Worm (Caenorhabditis elegans) whole organism, young adult: ENCODE results near the gene abts-4.

Experiments used
- B0336.3 ChIP-seq: fragments of 200-800 bp; sonication (Bioruptor generic); IDR thresholded peaks from 2 replicates; pipeline ENCODE4 v1.3.6; 2022; ENCODE audit warnings: missing genetic modification characterization, missing compliant biosample characterization
- C17E4.6 ChIP-seq: fragments of 200-800 bp; sonication (Bioruptor generic); IDR thresholded peaks from 2 replicates; pipeline ENCODE4 v1.3.6; 2022; ENCODE audit warnings: missing genetic modification reagents, missing genetic modification characterization, missing compliant biosample characterization
- F10E7.11 ChIP-seq: sonication (generic microtip); optimal IDR thresholded peaks from 2 replicates; lab custom pipeline; 2017; ENCODE audit warnings: mild to moderate bottlenecking, missing genetic modification characterization, moderate library complexity, missing compliant biosample characterization
- F22D6.2 ChIP-seq: sonication (generic microtip); optimal IDR thresholded peaks from 2 replicates; lab custom pipeline; 2016; ENCODE audit warnings: mild to moderate bottlenecking, missing genetic modification characterization, missing compliant biosample characterization
- F57A8.1 ChIP-seq: fragments of 200-800 bp; sonication (Bioruptor generic); optimal IDR thresholded peaks from 2 replicates; lab custom pipeline; 2018; ENCODE audit warnings: mild to moderate bottlenecking, missing genetic modification characterization, moderate library complexity, missing compliant biosample characterization
- T07F8.4 ChIP-seq: sonication (generic microtip); optimal IDR thresholded peaks from 2 replicates; lab custom pipeline; 2016; ENCODE audit warnings: mild to moderate bottlenecking, missing genetic modification characterization, moderate library complexity, missing compliant biosample characterization
- Y53F4B.3 ChIP-seq: fragments of 200-800 bp; sonication (Bioruptor generic); IDR thresholded peaks from 2 replicates; pipeline ENCODE4 v1.3.6; 2022; ENCODE audit warnings: missing genetic modification reagents, missing genetic modification characterization, missing compliant biosample characterization
- Y79H2A.3 ChIP-seq: fragments of 200-800 bp; sonication (Bioruptor generic); conservative IDR thresholded peaks from 2 replicates; pipeline ENCODE4 v1.3.6; 2022; ENCODE audit warnings: missing genetic modification reagents, missing genetic modification characterization, missing compliant biosample characterization
- ZK185.1 ChIP-seq: sonication (generic microtip); optimal IDR thresholded peaks from 2 replicates; lab custom pipeline; 2016; ENCODE audit warnings: mild to moderate bottlenecking, missing genetic modification characterization, missing compliant biosample characterization; ENCODE audit not compliant: poor library complexity, severe bottlenecking
- akir-1 ChIP-seq: fragments of 200-800 bp; sonication (Bioruptor generic); optimal IDR thresholded peaks from 2 replicates; lab custom pipeline; 2018; ENCODE audit warnings: mild to moderate bottlenecking, missing genetic modification characterization, moderate library complexity, missing compliant biosample characterization
- ama-1 ChIP-seq, 3 experiments: fragments of 150-350 bp in 1 of 3; sonication (generic microtip) in 2 of 3; optimal IDR thresholded peaks; 2 replicates each; lab custom pipeline; 2014 to 2018; ENCODE audit warnings: missing biosample characterization in 2 of 3, missing genetic modification characterization in 2 of 3, missing genetic modification reagents in 2 of 3
- aptf-3 ChIP-seq: fragments of 200-800 bp; sonication (Bioruptor generic); IDR thresholded peaks from 2 replicates; pipeline ENCODE4 v1.3.6; 2022; ENCODE audit warnings: missing genetic modification characterization, missing compliant biosample characterization
- atf-7 ChIP-seq: sonication (generic microtip); optimal IDR thresholded peaks from 2 replicates; lab custom pipeline; 2017; ENCODE audit warnings: mild to moderate bottlenecking, missing genetic modification characterization, missing compliant biosample characterization
- athp-1 ChIP-seq: sonication (generic microtip); optimal IDR thresholded peaks from 2 replicates; lab custom pipeline; 2017; ENCODE audit warnings: mild to moderate bottlenecking, missing genetic modification characterization, missing compliant biosample characterization
- ccch-3 ChIP-seq: fragments of 200-800 bp; sonication (Bioruptor generic); optimal IDR thresholded peaks from 2 replicates; lab custom pipeline; 2018; ENCODE audit warnings: mild to moderate bottlenecking, missing genetic modification characterization, missing compliant biosample characterization
- cebp-1 ChIP-seq, 2 experiments: fragments of 200-800 bp in 1 of 2; sonication (Bioruptor generic) in 1 of 2; sonication (generic microtip) in 1 of 2; IDR thresholded peaks in 1 of 2; optimal IDR thresholded peaks in 1 of 2; 2 replicates each; pipeline versions ENCODE4 v1.3.6 to Lab custom; 2017 to 2022; ENCODE audit warnings: missing compliant biosample characterization in 2 of 2, missing genetic modification characterization in 2 of 2, mild to moderate bottlenecking in 1 of 2, missing genetic modification reagents in 1 of 2, moderate library complexity in 1 of 2
- ceh-40 ChIP-seq: fragments of 200-800 bp; sonication (Bioruptor generic); IDR thresholded peaks from 2 replicates; pipeline ENCODE4 v1.3.6; 2022; ENCODE audit warnings: missing genetic modification characterization, missing compliant biosample characterization
- ceh-58 ChIP-seq: fragments of 200-800 bp; sonication (Bioruptor generic); IDR thresholded peaks from 2 replicates; pipeline ENCODE4 v1.3.6; 2022; ENCODE audit warnings: missing genetic modification characterization, missing compliant biosample characterization
- ceh-79 ChIP-seq: sonication (generic microtip); optimal IDR thresholded peaks from 2 replicates; lab custom pipeline; 2017; ENCODE audit warnings: mild to moderate bottlenecking, missing genetic modification characterization, missing compliant biosample characterization
- ceh-91 ChIP-seq: fragments of 200-800 bp; sonication (Bioruptor generic); IDR thresholded peaks from 2 replicates; pipeline ENCODE4 v1.3.6; 2022; ENCODE audit warnings: missing genetic modification reagents, missing genetic modification characterization, missing compliant biosample characterization
- die-1 ChIP-seq: sonication (generic microtip); optimal IDR thresholded peaks from 2 replicates; lab custom pipeline; 2016; ENCODE audit warnings: missing genotype, mild to moderate bottlenecking, missing genetic modification characterization, missing compliant biosample characterization
- dpff-1 ChIP-seq: sonication (generic microtip); optimal IDR thresholded peaks from 2 replicates; lab custom pipeline; 2017; ENCODE audit warnings: mild to moderate bottlenecking, missing genetic modification characterization, missing compliant biosample characterization
- egl-44 ChIP-seq: fragments of 200-800 bp; sonication (Bioruptor generic); IDR thresholded peaks from 2 replicates; pipeline ENCODE4 v1.3.6; 2022; ENCODE audit warnings: missing genetic modification reagents, missing genetic modification characterization, missing compliant biosample characterization
- egrh-3 ChIP-seq: fragments of 200-800 bp; sonication (Bioruptor generic); IDR thresholded peaks from 2 replicates; pipeline ENCODE4 v1.3.6; 2022; ENCODE audit warnings: missing genetic modification reagents, missing genetic modification characterization, missing compliant biosample characterization
- him-1 ChIP-seq: sonication (generic microtip); optimal IDR thresholded peaks from 2 replicates; lab custom pipeline; 2016; ENCODE audit warnings: missing genotype, missing genetic modification reagents, missing genetic modification characterization, missing compliant biosample characterization
- hmg-1.2 ChIP-seq: fragments of 200-800 bp; sonication (Bioruptor generic); IDR thresholded peaks from 2 replicates; pipeline ENCODE4 v1.3.6; 2022; ENCODE audit warnings: missing genetic modification reagents, missing genetic modification characterization, missing compliant biosample characterization
- lag-1 ChIP-seq: fragments of 200-800 bp; sonication (Bioruptor generic); IDR thresholded peaks from 2 replicates; pipeline ENCODE4 v1.3.6; 2022; ENCODE audit warnings: missing genetic modification reagents, missing genetic modification characterization, missing compliant biosample characterization
- let-607 ChIP-seq, 2 experiments: fragments of 200-800 bp in 1 of 2; sonication (Bioruptor generic) in 1 of 2; sonication (generic microtip) in 1 of 2; optimal IDR thresholded peaks; 2 replicates each; lab custom pipeline; 2016 to 2018; ENCODE audit warnings: mild to moderate bottlenecking in 2 of 2, missing compliant biosample characterization in 2 of 2, missing genetic modification characterization in 2 of 2, moderate library complexity in 2 of 2, missing genotype in 1 of 2
- lin-54 ChIP-seq: fragments of 200-800 bp; sonication (Bioruptor generic); optimal IDR thresholded peaks from 2 replicates; lab custom pipeline; 2018; ENCODE audit warnings: mild to moderate bottlenecking, missing genetic modification characterization, missing compliant biosample characterization
- lsy-27 ChIP-seq: sonication (generic microtip); optimal IDR thresholded peaks from 2 replicates; lab custom pipeline; 2017; ENCODE audit warnings: missing genetic modification characterization, mild to moderate bottlenecking, missing compliant biosample characterization, antibody characterized with exemption, missing genotype, borderline replicate concordance; ENCODE audit not compliant: insufficient read depth
- madf-10 ChIP-seq: sonication (generic microtip); optimal IDR thresholded peaks from 2 replicates; lab custom pipeline; 2016; ENCODE audit warnings: mild to moderate bottlenecking, missing genetic modification characterization, missing compliant biosample characterization
- mcd-1 ChIP-seq: fragments of 200-800 bp; sonication (Bioruptor generic); IDR thresholded peaks from 2 replicates; pipeline ENCODE4 v1.3.6; 2022; ENCODE audit warnings: missing genetic modification reagents, missing genetic modification characterization, missing compliant biosample characterization
- nfya-2 ChIP-seq: fragments of 200-800 bp; sonication (Bioruptor generic); IDR thresholded peaks from 2 replicates; pipeline ENCODE4 v1.3.6; 2022; ENCODE audit warnings: missing genetic modification reagents, missing genetic modification characterization, missing compliant biosample characterization
- nhr-80 ChIP-seq: sonication (generic microtip); optimal IDR thresholded peaks from 2 replicates; lab custom pipeline; 2016; ENCODE audit warnings: missing genetic modification characterization, missing compliant biosample characterization
- nhr-90 ChIP-seq: sonication (generic microtip); optimal IDR thresholded peaks from 2 replicates; lab custom pipeline; 2016; ENCODE audit warnings: missing genotype, mild to moderate bottlenecking, missing genetic modification characterization, missing compliant biosample characterization
- pha-4 ChIP-seq: fragments of 150-350 bp; sonication (generic microtip); optimal IDR thresholded peaks from 2 replicates; lab custom pipeline; 2014; ENCODE audit warnings: missing biosample characterization, missing genetic modification reagents, missing genetic modification characterization
- rcor-1 ChIP-seq: fragments of 200-800 bp; sonication (Bioruptor generic); IDR thresholded peaks from 2 replicates; pipeline ENCODE4 v1.3.6; 2022; ENCODE audit warnings: missing genetic modification reagents, missing genetic modification characterization, missing compliant biosample characterization
- rec-8 ChIP-seq, 2 experiments: sonication (generic microtip); optimal IDR thresholded peaks; 2 replicates each; lab custom pipeline; 2016; ENCODE audit warnings: mild to moderate bottlenecking in 2 of 2, missing genetic modification characterization in 2 of 2, missing genetic modification reagents in 2 of 2, missing genotype in 2 of 2, missing biosample characterization in 1 of 2, missing compliant biosample characterization in 1 of 2, moderate library complexity in 1 of 2
- repo-1 ChIP-seq: sonication (generic microtip); optimal IDR thresholded peaks from 2 replicates; lab custom pipeline; 2017; ENCODE audit warnings: mild to moderate bottlenecking, missing genetic modification characterization, missing compliant biosample characterization
- snpc-1.1 ChIP-seq: sonication (generic microtip); optimal IDR thresholded peaks from 2 replicates; lab custom pipeline; 2017; ENCODE audit warnings: missing genetic modification characterization, mild to moderate bottlenecking, missing compliant biosample characterization, antibody characterized with exemption, moderate library complexity, missing genotype, missing genetic modification reagents; ENCODE audit not compliant: insufficient read depth
- snpc-3.4 ChIP-seq: sonication (generic microtip); optimal IDR thresholded peaks from 2 replicates; lab custom pipeline; 2017; ENCODE audit warnings: missing genetic modification characterization, mild to moderate bottlenecking, missing compliant biosample characterization, antibody characterized with exemption, moderate library complexity, missing genotype, missing genetic modification reagents
- somi-1 ChIP-seq: fragments of 200-800 bp; sonication (Bioruptor generic); optimal IDR thresholded peaks from 2 replicates; lab custom pipeline; 2018; ENCODE audit warnings: mild to moderate bottlenecking, missing genetic modification characterization, missing compliant biosample characterization
- sptf-2 ChIP-seq: fragments of 200-800 bp; sonication (Bioruptor generic); optimal IDR thresholded peaks from 2 replicates; lab custom pipeline; 2018; ENCODE audit warnings: mild to moderate bottlenecking, missing genetic modification characterization, missing compliant biosample characterization
- tlf-1 ChIP-seq: fragments of 200-800 bp; sonication (Bioruptor generic); optimal IDR thresholded peaks from 2 replicates; lab custom pipeline; 2018; ENCODE audit warnings: mild to moderate bottlenecking, missing genetic modification characterization, missing compliant biosample characterization
- zim-3 ChIP-seq: sonication (generic microtip); optimal IDR thresholded peaks from 2 replicates; lab custom pipeline; 2017; ENCODE audit warnings: mild to moderate bottlenecking, missing genetic modification characterization, moderate library complexity, missing compliant biosample characterization

abts-4 gene

ce11 chrX:6761688-6762185 lies at the start of gene abts-4:
abts-4 (minus strand) TSS chrX:6761738.
- TF ChIP-seq nhr-80 (tag; lab: Kevin White, UChicago) = peak; percentile 11
- no peak for TF ChIP-seq ceh-40 (GFP tag; lab: Robert Waterston, UW)
- peak; percentile 2 for TF ChIP-seq pha-4 (tag; lab: Kevin White, UChicago)
- TF ChIP-seq, all 124 proteins: peak for 2

ce11 chrX:6808640-6809039 lies 47.1 kb upstream of the abts-4 start:
- TF ChIP-seq lin-54 (GFP tag; lab: Kevin White, UChicago) = no peak
- no peak for TF ChIP-seq egrh-3 (GFP tag; lab: Robert Waterston, UW)
- no peak for TF ChIP-seq akir-1 (GFP tag; lab: Kevin White, UChicago)
- no peak for TF ChIP-seq rcor-1
- TF ChIP-seq repo-1 (tag; lab: Kevin White, UChicago) = no peak
- no peak for TF ChIP-seq ceh-79 (tag; lab: Kevin White, UChicago)
- TF ChIP-seq ZK185.1 (tag; lab: Kevin White, UChicago) = peak; percentile 15
- no peak for TF ChIP-seq nfya-2 (GFP tag; lab: Robert Waterston, UW)
- no peak for TF ChIP-seq ceh-91 (GFP tag; lab: Robert Waterston, UW)
- no peak for TF ChIP-seq athp-1 (tag; lab: Kevin White, UChicago)
- TF ChIP-seq B0336.3 = peak; percentile 42; the same call in 1 of the 2 replicates
- TF ChIP-seq mcd-1 (GFP tag; lab: Robert Waterston, UW) = peak; percentile 32; the same call in 1 of the 2 replicates
- TF ChIP-seq F10E7.11 (tag; lab: Kevin White, UChicago) = no peak
- no peak for TF ChIP-seq snpc-1.1 (tag; lab: Kevin White, UChicago)
- no peak for TF ChIP-seq him-1
- TF ChIP-seq madf-10 (tag; lab: Kevin White, UChicago) = no peak
- no peak for TF ChIP-seq ceh-58 (GFP tag; lab: Robert Waterston, UW)
- no peak for TF ChIP-seq ccch-3
- no peak for TF ChIP-seq F22D6.2
- no peak for TF ChIP-seq ceh-40 (GFP tag; lab: Robert Waterston, UW)
- no peak for TF ChIP-seq cebp-1 (GFP tag; IDR thresholded peaks at IDR 0.05; lab: Robert Waterston, UW)
- TF ChIP-seq cebp-1 (tag; optimal IDR thresholded peaks at IDR 0.05; lab: Kevin White, UChicago) = peak; percentile 54
- no peak for TF ChIP-seq tlf-1 (GFP tag; lab: Kevin White, UChicago)
- no peak for TF ChIP-seq aptf-3 (GFP tag; lab: Robert Waterston, UW)
- TF ChIP-seq F57A8.1 (GFP tag; lab: Kevin White, UChicago) = no peak
- no peak for TF ChIP-seq lsy-27 (tag; lab: Kevin White, UChicago)
- no peak for TF ChIP-seq nhr-90 (tag; lab: Kevin White, UChicago)
- TF ChIP-seq Y53F4B.3 (GFP tag; lab: Robert Waterston, UW) = no peak
- no peak for TF ChIP-seq ama-1 (optimal IDR thresholded peaks at IDR 0.05; lab: Kevin White, UChicago)
- TF ChIP-seq ama-1 (GFP tag; optimal IDR thresholded peaks at IDR 0.05; lab: Kevin White, UChicago) = no peak
- TF ChIP-seq hmg-1.2 = peak; percentile 31; the same call in 1 of the 2 replicates
- no peak for TF ChIP-seq egl-44
- TF ChIP-seq let-607 (tag; optimal IDR thresholded peaks at IDR 0.05; lab: Kevin White, UChicago) = peak; percentile 66
- no peak for TF ChIP-seq lag-1
- TF ChIP-seq die-1 (tag; lab: Kevin White, UChicago) = no peak
- no peak for TF ChIP-seq sptf-2 (GFP tag; lab: Kevin White, UChicago)
- TF ChIP-seq rec-8 (tag; optimal IDR thresholded peaks at IDR 0.05; lab: Kevin White, UChicago) = no peak
- TF ChIP-seq somi-1 (GFP tag; lab: Kevin White, UChicago) = no peak
- TF ChIP-seq Y79H2A.3 = no peak
- no peak for TF ChIP-seq C17E4.6 (GFP tag; lab: Robert Waterston, UW)
- TF ChIP-seq zim-3 = no peak
- TF ChIP-seq atf-7 = peak; percentile 11
- no peak for TF ChIP-seq dpff-1
- TF ChIP-seq T07F8.4 (tag; lab: Kevin White, UChicago) = no peak
- TF ChIP-seq snpc-3.4 (tag; lab: Kevin White, UChicago) = no peak
